Worm (Caenorhabditis elegans) whole organism, late embryonic: Measurements from ENCODE around the gene C48B4.12.

Source experiments
- ceh-18 ChIP-seq: sonication (generic microtip); optimal IDR thresholded peaks from 2 replicates; lab custom pipeline; 2016; ENCODE audit warnings: missing genetic modification characterization, missing compliant biosample characterization
- ceh-9 ChIP-seq: sonication (generic microtip); optimal IDR thresholded peaks from 2 replicates; lab custom pipeline; 2016; ENCODE audit warnings: mild to moderate bottlenecking, missing genetic modification characterization, inconsistent platforms, missing compliant biosample characterization
- dmd-4 ChIP-seq: sonication (generic microtip); optimal IDR thresholded peaks from 2 replicates; lab custom pipeline; 2016; ENCODE audit warnings: borderline replicate concordance, missing genetic modification characterization, missing compliant biosample characterization
- elt-2 ChIP-seq: sonication (generic microtip); optimal IDR thresholded peaks from 2 replicates; lab custom pipeline; 2016; ENCODE audit warnings: missing genetic modification reagents, missing genetic modification characterization, missing compliant biosample characterization
- fkh-10 ChIP-seq: fragments of 150-350 bp; optimal IDR thresholded peaks from 2 replicates; lab custom pipeline; 2014; ENCODE audit warnings: missing biosample characterization, missing genetic modification reagents, missing genetic modification characterization
- hlh-30 ChIP-seq: sonication (generic microtip); optimal IDR thresholded peaks from 2 replicates; lab custom pipeline; 2017; ENCODE audit warnings: antibody characterized with exemption, missing genetic modification characterization, missing compliant biosample characterization; ENCODE audit not compliant: insufficient read depth
- lin-11 ChIP-seq: fragments of 200-800 bp; sonication (Bioruptor generic); optimal IDR thresholded peaks from 2 replicates; lab custom pipeline; 2018; ENCODE audit warnings: mild to moderate bottlenecking, missing genetic modification characterization, missing compliant biosample characterization
- mec-3 ChIP-seq: sonication (generic microtip); optimal IDR thresholded peaks from 2 replicates; lab custom pipeline; 2016; ENCODE audit warnings: borderline replicate concordance, missing genetic modification characterization, missing compliant biosample characterization
- pha-4 ChIP-seq: fragments of 150-350 bp; optimal IDR thresholded peaks from 2 replicates; lab custom pipeline; 2018; ENCODE audit warnings: missing biosample characterization, missing genetic modification reagents, missing genetic modification characterization
- pqm-1 ChIP-seq: sonication (generic microtip); optimal IDR thresholded peaks from 2 replicates; lab custom pipeline; 2016; ENCODE audit warnings: missing genetic modification characterization, missing compliant biosample characterization
- ref-2 ChIP-seq: sonication (generic microtip); optimal IDR thresholded peaks from 2 replicates; lab custom pipeline; 2016; ENCODE audit warnings: missing genetic modification characterization, missing compliant biosample characterization
- tbx-7 ChIP-seq: sonication (generic microtip); optimal IDR thresholded peaks from 2 replicates; lab custom pipeline; 2016; ENCODE audit warnings: missing genotype, missing genetic modification characterization, missing compliant biosample characterization
- unc-42 ChIP-seq: sonication (generic microtip); optimal IDR thresholded peaks from 2 replicates; lab custom pipeline; 2016; ENCODE audit warnings: missing genotype, missing genetic modification characterization, missing compliant biosample characterization
- unc-86 ChIP-seq: sonication (generic microtip); optimal IDR thresholded peaks from 2 replicates; lab custom pipeline; 2016; ENCODE audit warnings: missing genetic modification characterization, missing compliant biosample characterization

ce11 chrIII:9626602-9627001 lies 29.5 kb downstream of the C48B4.12 start:
- TF ChIP-seq unc-42 (tag; lab: Kevin White, UChicago) = no peak
- TF ChIP-seq lin-11 (tag; lab: Kevin White, UChicago) = no peak
- no peak for TF ChIP-seq mec-3
- TF ChIP-seq pqm-1 = no peak
- no peak for TF ChIP-seq ceh-18 (tag; lab: Kevin White, UChicago)
- no peak for TF ChIP-seq unc-86
- no peak for TF ChIP-seq ceh-9 (tag; lab: Kevin White, UChicago)
- TF ChIP-seq fkh-10 (GFP tag; lab: Kevin White, UChicago) = no peak
- no peak for TF ChIP-seq pha-4
- no peak for TF ChIP-seq dmd-4 (tag; lab: Kevin White, UChicago)
- TF ChIP-seq hlh-30 (tag; lab: Kevin White, UChicago) = no peak
- no peak for TF ChIP-seq elt-2 (tag; lab: Kevin White, UChicago)
- no peak for TF ChIP-seq ref-2 (tag; lab: Kevin White, UChicago)
- no peak for TF ChIP-seq tbx-7 (tag; lab: Kevin White, UChicago)
